Worm (Caenorhabditis elegans) whole organism, mixed stage, embryonic: ENCODE measurements around the gene mdh-1.

Experiments used
- lin-13 ChIP-seq: fragments of 150-350 bp; optimal IDR thresholded peaks from 2 replicates; lab custom pipeline; 2014; ENCODE audit warnings: missing biosample characterization, missing genetic modification characterization
- mab-5 ChIP-seq: fragments of 150-350 bp; optimal IDR thresholded peaks from 2 replicates; lab custom pipeline; 2014; ENCODE audit warnings: missing biosample characterization, missing genetic modification characterization
- nhr-12 ChIP-seq: fragments of 150-350 bp; optimal IDR thresholded peaks from 2 replicates; lab custom pipeline; 2014; ENCODE audit warnings: missing biosample characterization, missing genetic modification characterization
- nhr-237 ChIP-seq: fragments of 150-350 bp; optimal IDR thresholded peaks from 2 replicates; lab custom pipeline; 2014; ENCODE audit warnings: missing biosample characterization, missing genetic modification characterization
- nhr-28 ChIP-seq: fragments of 150-350 bp; optimal IDR thresholded peaks from 2 replicates; lab custom pipeline; 2014; ENCODE audit warnings: missing biosample characterization, missing genetic modification characterization
- unc-62 ChIP-seq: fragments of 150-350 bp; optimal IDR thresholded peaks from 2 replicates; lab custom pipeline; 2014; ENCODE audit warnings: missing biosample characterization, missing genetic modification reagents, missing genetic modification characterization

- TF ChIP-seq nhr-12 (tag; lab: Kevin White, UChicago) (no peak), nhr-237 (tag; lab: Kevin White, UChicago) (no peak), nhr-28 (tag; lab: Kevin White, UChicago) (no peak), mab-5 (tag; lab: Kevin White, UChicago) (no peak), unc-62 (GFP tag; lab: Kevin White, UChicago) (no peak), lin-13 (tag; lab: Kevin White, UChicago) (no peak)
Measured at ce11 chrV:6514887-6515324, 1.4 kb downstream of the mdh-1 start, which contains the start of gene dpy-11.
